Fruit fly (Drosophila melanogaster) whole organism, prepupa: ENCODE results near the gene CG31370.

Experiments
- Blimp-1 ChIP-seq: fragments of 200-800 bp; sonication (Bioruptor generic); optimal IDR thresholded peaks from 3 replicates; lab custom pipeline; 2017; ENCODE audit warnings: missing biosample characterization, missing genetic modification characterization, mild to moderate bottlenecking, moderate library complexity, missing genetic modification reagents
- CG10631 ChIP-seq: fragments of 200-800 bp; sonication (Bioruptor generic); optimal IDR thresholded peaks from 2 replicates; lab custom pipeline; 2016; ENCODE audit warnings: missing biosample characterization, missing genetic modification characterization
- CG10669 ChIP-seq: fragments of 200-800 bp; sonication (Bioruptor generic); optimal IDR thresholded peaks from 3 replicates; lab custom pipeline; 2018; ENCODE audit warnings: missing biosample characterization, mild to moderate bottlenecking, missing genetic modification characterization, moderate library complexity
- CG11294 ChIP-seq: fragments of 200-800 bp; sonication (Bioruptor generic); IDR thresholded peaks from 2 replicates; pipeline ENCODE4 v1.3.6; 2022; ENCODE audit warnings: missing biosample characterization, missing genetic modification characterization
- CG11902 ChIP-seq: fragments of 200-800 bp; sonication (Bioruptor generic); optimal IDR thresholded peaks from 3 replicates; lab custom pipeline; 2016; ENCODE audit warnings: missing biosample characterization, missing genetic modification characterization
- CG16779 ChIP-seq: fragments of 200-800 bp; sonication (Bioruptor generic); optimal IDR thresholded peaks from 3 replicates; lab custom pipeline; 2017; ENCODE audit warnings: missing biosample characterization, mild to moderate bottlenecking, missing genetic modification characterization
- CG3032 ChIP-seq: fragments of 200-800 bp; optimal IDR thresholded peaks from 2 replicates; lab custom pipeline; 2019; ENCODE audit warnings: missing biosample characterization, mild to moderate bottlenecking, missing genetic modification characterization, moderate library complexity
- CG31627 ChIP-seq: fragments of 200-800 bp; sonication (Bioruptor generic); optimal IDR thresholded peaks from 3 replicates; lab custom pipeline; 2016; ENCODE audit warnings: missing biosample characterization, missing genetic modification characterization
- CG34406 ChIP-seq: fragments of 200-800 bp; sonication (Bioruptor generic); optimal IDR thresholded peaks from 3 replicates; lab custom pipeline; 2016; ENCODE audit warnings: missing biosample characterization, missing genetic modification characterization
- CG3919 ChIP-seq: fragments of 200-800 bp; sonication (Bioruptor generic); optimal IDR thresholded peaks from 3 replicates; lab custom pipeline; 2016; ENCODE audit warnings: missing biosample characterization, missing genetic modification characterization
- CG4318 ChIP-seq: fragments of 200-800 bp; sonication (Bioruptor generic); optimal IDR thresholded peaks from 3 replicates; lab custom pipeline; 2017; ENCODE audit warnings: missing biosample characterization, mild to moderate bottlenecking, missing genetic modification characterization
- CG6163 ChIP-seq: fragments of 200-800 bp; sonication (Bioruptor generic); IDR thresholded peaks from 3 replicates; pipeline ENCODE4 v1.3.6; 2022; ENCODE audit warnings: missing biosample characterization, missing genetic modification characterization
- CG6276 ChIP-seq: fragments of 200-800 bp; sonication (Bioruptor generic); optimal IDR thresholded peaks from 2 replicates; lab custom pipeline; 2017; ENCODE audit warnings: missing biosample characterization, mild to moderate bottlenecking, missing genetic modification characterization
- CG6792 ChIP-seq: fragments of 200-800 bp; sonication (Bioruptor generic); optimal IDR thresholded peaks from 3 replicates; lab custom pipeline; 2016; ENCODE audit warnings: missing biosample characterization, missing genetic modification characterization
- CG6808 ChIP-seq: fragments of 200-800 bp; sonication (Bioruptor generic); optimal IDR thresholded peaks from 3 replicates; lab custom pipeline; 2017; ENCODE audit warnings: missing biosample characterization, missing genetic modification characterization, mild to moderate bottlenecking, moderate library complexity, missing genetic modification reagents
- CG6854 ChIP-seq: fragments of 200-800 bp; sonication (Bioruptor generic); optimal IDR thresholded peaks from 2 replicates; lab custom pipeline; 2017; ENCODE audit warnings: missing biosample characterization, mild to moderate bottlenecking, missing genetic modification characterization
- CG7368 ChIP-seq: fragments of 200-800 bp; sonication (Bioruptor generic); optimal IDR thresholded peaks from 3 replicates; lab custom pipeline; 2016; ENCODE audit warnings: missing biosample characterization, missing genetic modification characterization
- CG8119 ChIP-seq: fragments of 200-800 bp; sonication (Bioruptor generic); IDR thresholded peaks from 3 replicates; pipeline ENCODE4 v1.3.6; 2022; ENCODE audit warnings: missing biosample characterization, missing genetic modification characterization
- CG8319 ChIP-seq: fragments of 200-800 bp; sonication (Bioruptor generic); optimal IDR thresholded peaks from 3 replicates; lab custom pipeline; 2016; ENCODE audit warnings: missing biosample characterization, missing genetic modification characterization
- CG8632 ChIP-seq: fragments of 200-800 bp; sonication (Bioruptor generic); optimal IDR thresholded peaks from 3 replicates; lab custom pipeline; 2016; ENCODE audit warnings: missing biosample characterization, missing genetic modification characterization
- CG9139 ChIP-seq: fragments of 200-800 bp; sonication (Bioruptor generic); optimal IDR thresholded peaks from 3 replicates; lab custom pipeline; 2017; ENCODE audit warnings: missing biosample characterization, mild to moderate bottlenecking, missing genetic modification characterization
- Eip75B ChIP-seq: fragments of 200-800 bp; sonication (Bioruptor generic); optimal IDR thresholded peaks from 3 replicates; lab custom pipeline; 2016; ENCODE audit warnings: missing biosample characterization, missing genetic modification characterization
- Eip78C ChIP-seq: fragments of 200-800 bp; sonication (Bioruptor generic); peaks from one replicate; lab custom pipeline; 2016; ENCODE audit warnings: missing biosample characterization, missing genetic modification characterization
- Eip93F ChIP-seq: fragments of 200-800 bp; sonication (Bioruptor generic); optimal IDR thresholded peaks from 2 replicates; lab custom pipeline; 2016; ENCODE audit warnings: missing biosample characterization, mild to moderate bottlenecking, missing genetic modification characterization
- Ets21C ChIP-seq: fragments of 200-800 bp; sonication (Bioruptor generic); optimal IDR thresholded peaks from 3 replicates; lab custom pipeline; 2016; ENCODE audit warnings: missing biosample characterization, missing genetic modification characterization
- Ets96B ChIP-seq: fragments of 200-800 bp; optimal IDR thresholded peaks from 2 replicates; lab custom pipeline; 2019; ENCODE audit warnings: missing biosample characterization, mild to moderate bottlenecking, missing genetic modification characterization, moderate library complexity
- Gug ChIP-seq: fragments of 200-800 bp; sonication (Bioruptor generic); IDR thresholded peaks from 2 replicates; pipeline ENCODE4 v1.3.6; 2022; ENCODE audit warnings: missing biosample characterization, missing genetic modification characterization
- Hr38 ChIP-seq: sonication (Bioruptor generic); optimal IDR thresholded peaks from 2 replicates; lab custom pipeline; 2016; ENCODE audit warnings: missing biosample characterization, missing genetic modification characterization
- Hr39 ChIP-seq: fragments of 200-800 bp; sonication (Bioruptor generic); optimal IDR thresholded peaks from 2 replicates; lab custom pipeline; 2016; ENCODE audit warnings: missing biosample characterization, missing genetic modification characterization
- Hr4 ChIP-seq: fragments of 200-800 bp; sonication (Bioruptor generic); optimal IDR thresholded peaks from 3 replicates; lab custom pipeline; 2016; ENCODE audit warnings: missing biosample characterization, missing genetic modification characterization
- Met ChIP-seq: fragments of 200-800 bp; sonication (Bioruptor generic); optimal IDR thresholded peaks from 3 replicates; lab custom pipeline; 2016; ENCODE audit warnings: missing biosample characterization, missing genetic modification characterization
- Smox ChIP-seq: fragments of 200-800 bp; sonication (Bioruptor generic); optimal IDR thresholded peaks from 3 replicates; lab custom pipeline; 2016; ENCODE audit warnings: missing biosample characterization, missing genetic modification characterization
- Sox102F ChIP-seq: fragments of 200-800 bp; sonication (Bioruptor generic); optimal IDR thresholded peaks from 2 replicates; lab custom pipeline; 2016; ENCODE audit warnings: missing biosample characterization, mild to moderate bottlenecking, missing genetic modification characterization
- Sox14 ChIP-seq: fragments of 200-800 bp; sonication (Bioruptor generic); optimal IDR thresholded peaks from 3 replicates; lab custom pipeline; 2016; ENCODE audit warnings: missing biosample characterization, missing genetic modification characterization
- acj6 ChIP-seq: fragments of 200-800 bp; sonication (Bioruptor generic); optimal IDR thresholded peaks from 3 replicates; lab custom pipeline; 2016; ENCODE audit warnings: missing biosample characterization, missing genetic modification characterization
- cyc ChIP-seq: fragments of 200-800 bp; sonication (Bioruptor generic); optimal IDR thresholded peaks from 3 replicates; lab custom pipeline; 2016; ENCODE audit warnings: missing biosample characterization, missing genetic modification characterization
- dsx ChIP-seq: fragments of 200-800 bp; optimal IDR thresholded peaks from 3 replicates; lab custom pipeline; 2019; ENCODE audit warnings: missing biosample characterization, mild to moderate bottlenecking, missing genetic modification characterization, moderate library complexity; ENCODE audit not compliant: poor library complexity, severe bottlenecking
- esn ChIP-seq: fragments of 200-800 bp; sonication (Bioruptor generic); optimal IDR thresholded peaks from 2 replicates; lab custom pipeline; 2016; ENCODE audit warnings: missing biosample characterization, mild to moderate bottlenecking, missing genetic modification characterization, moderate library complexity
- fd59A ChIP-seq: fragments of 200-800 bp; sonication (Bioruptor generic); optimal IDR thresholded peaks from 2 replicates; lab custom pipeline; 2017; ENCODE audit warnings: missing biosample characterization, mild to moderate bottlenecking, missing genetic modification characterization, missing genetic modification reagents
- fd85E ChIP-seq: fragments of 200-800 bp; sonication (Bioruptor generic); optimal IDR thresholded peaks from 3 replicates; lab custom pipeline; 2016; ENCODE audit warnings: missing biosample characterization, missing genetic modification characterization
- fkh ChIP-seq: fragments of 200-800 bp; sonication (Bioruptor generic); optimal IDR thresholded peaks from 3 replicates; lab custom pipeline; 2017; ENCODE audit warnings: missing biosample characterization, mild to moderate bottlenecking, missing genetic modification characterization, moderate library complexity
- lz ChIP-seq: fragments of 200-800 bp; sonication (Bioruptor generic); optimal IDR thresholded peaks from 3 replicates; lab custom pipeline; 2016; ENCODE audit warnings: missing biosample characterization, missing genetic modification characterization
- net ChIP-seq: fragments of 200-800 bp; sonication (Bioruptor generic); optimal IDR thresholded peaks from 3 replicates; lab custom pipeline; 2016; ENCODE audit warnings: missing biosample characterization, missing genetic modification characterization
- pdm3 ChIP-seq: fragments of 200-800 bp; sonication (Bioruptor generic); optimal IDR thresholded peaks from 3 replicates; lab custom pipeline; 2016; ENCODE audit warnings: missing biosample characterization, missing genetic modification characterization
- salr ChIP-seq, 2 experiments: fragments of 200-800 bp; sonication (Bioruptor generic); optimal IDR thresholded peaks; 3 replicates each; lab custom pipeline; 2016 to 2018; ENCODE audit warnings: missing biosample characterization in 2 of 2, missing genetic modification characterization in 2 of 2, mild to moderate bottlenecking in 1 of 2
- svp ChIP-seq: fragments of 200-800 bp; sonication (Bioruptor generic); peaks from one replicate; lab custom pipeline; 2016; ENCODE audit warnings: missing biosample characterization, missing genetic modification characterization
- topi ChIP-seq: fragments of 200-800 bp; sonication (Bioruptor generic); optimal IDR thresholded peaks from 3 replicates; lab custom pipeline; 2016; ENCODE audit warnings: missing biosample characterization, missing genetic modification characterization
- vri ChIP-seq: fragments of 200-800 bp; sonication (Bioruptor generic); optimal IDR thresholded peaks from 3 replicates; lab custom pipeline; 2016; ENCODE audit warnings: missing biosample characterization, mild to moderate bottlenecking, missing genetic modification characterization

CG31370 gene

dm6 chr3R:25302239-25302638 is at the start of gene CG31370:
CG31370 (plus strand) TSS chr3R:25302464.
- no peak for TF ChIP-seq CG7368 (GFP tag; lab: Kevin White, UChicago)
- no peak for TF ChIP-seq CG31627
- TF ChIP-seq dsx (GFP tag; lab: Kevin White, UChicago), result no peak
- TF ChIP-seq fd85E (GFP tag; lab: Kevin White, UChicago), result no peak
- no peak for TF ChIP-seq CG4318 (GFP tag; lab: Kevin White, UChicago)
- TF ChIP-seq CG3919 (GFP tag; lab: Kevin White, UChicago), result no peak
- TF ChIP-seq CG8319 (GFP tag; lab: Kevin White, UChicago), result no peak
- TF ChIP-seq Hr38 (GFP tag; lab: Kevin White, UChicago), result no peak
- TF ChIP-seq, all 60 proteins: peak for 0

dm6 chr3R:25258628-25259240 is 43.5 kb upstream of the CG31370 start, which contains the start of gene CG11857:
CG11857 (plus strand) TSS chr3R:25258898.
- TF ChIP-seq Sox14 (GFP tag; lab: Kevin White, UChicago) (peak; percentile 97), Hr4 (GFP tag; lab: Kevin White, UChicago) (peak; percentile 97), CG16779 (tag; lab: Kevin White, UChicago) (no peak), CG6808 (no peak), CG6854 (peak; percentile 76), CG8632 (peak; percentile 92), CG3032 (tag; lab: Kevin White, UChicago) (peak; percentile 98), Blimp-1 (GFP tag; lab: Kevin White, UChicago) (peak; percentile 86), CG6163 (GFP tag; lab: Robert Waterston, UW) (peak; percentile 98), CG10631 (GFP tag; lab: Kevin White, UChicago) (peak; percentile 98), CG34406 (GFP tag; lab: Kevin White, UChicago) (peak; percentile 92), CG10669 (GFP tag; lab: Kevin White, UChicago) (peak; percentile 94), lz (GFP tag; lab: Kevin White, UChicago) (peak; percentile 98), CG11294 (peak; percentile 97), fd85E (GFP tag; lab: Kevin White, UChicago) (no peak), CG8119 (peak; percentile 90), CG6792 (GFP tag; lab: Kevin White, UChicago) (peak; percentile 94), acj6 (GFP tag; lab: Kevin White, UChicago) (peak; percentile 97), pdm3 (GFP tag; lab: Kevin White, UChicago) (peak; percentile 97), svp (GFP tag; lab: Kevin White, UChicago) (peak; percentile 99), Hr38 (GFP tag; lab: Kevin White, UChicago) (peak; percentile 82), CG31627 (peak; percentile 98), Smox (GFP tag; lab: Kevin White, UChicago) (peak; percentile 97), Gug (GFP tag; lab: Robert Waterston, UW) (peak; percentile 98), topi (GFP tag; lab: Kevin White, UChicago) (peak; percentile 97), fd59A (GFP tag; lab: Kevin White, UChicago) (peak; percentile 91), Eip93F (GFP tag; lab: Kevin White, UChicago) (peak; percentile 89), Sox102F (GFP tag; lab: Kevin White, UChicago) (no peak), CG6276 (GFP tag; lab: Kevin White, UChicago) (no peak), net (peak; percentile 94), salr (GFP tag; optimal IDR thresholded peaks at IDR 0.05; lab: Kevin White, UChicago) (peak in 1 of 2 experiments; percentile 93), esn (GFP tag; lab: Kevin White, UChicago) (peak; percentile 98), CG8319 (GFP tag; lab: Kevin White, UChicago) (peak; percentile 93), Eip78C (GFP tag; lab: Kevin White, UChicago) (peak; percentile 98), Eip75B (GFP tag; lab: Kevin White, UChicago) (peak; percentile 95), vri (GFP tag; lab: Kevin White, UChicago) (peak; percentile 94), fkh (GFP tag; lab: Kevin White, UChicago) (peak; percentile 86), Ets21C (GFP tag; lab: Kevin White, UChicago) (peak; percentile 97), Ets96B (tag; lab: Kevin White, UChicago) (peak; percentile 94), CG9139 (GFP tag; lab: Kevin White, UChicago) (no peak), dsx (GFP tag; lab: Kevin White, UChicago) (peak; percentile 91), Met (peak; percentile 97), CG4318 (GFP tag; lab: Kevin White, UChicago) (no peak), CG7368 (GFP tag; lab: Kevin White, UChicago) (peak; percentile 93), Hr39 (GFP tag; lab: Kevin White, UChicago) (peak; percentile 98), CG11902 (peak; percentile 96), cyc (GFP tag; lab: Kevin White, UChicago) (peak; percentile 97)
